Fruit fly (Drosophila melanogaster): Measurements from ENCODE around the gene PVRAP.
A peak's percentile ranks its signal among the peaks of the same experiment; 100 is the strongest.

The PVRAP gene

dm6 chr3L:6074975-6075692 lies 78.1 kb downstream of the PVRAP start, which contains the start of the genes CG13295 and CG6610 (continued):
- TF ChIP-seq CG32532 (GFP tag; IDR thresholded peaks at IDR 0.05): peak; percentile 65
- TF ChIP-seq Camta (GFP tag; optimal IDR thresholded peaks at IDR 0.05): peak; percentile 30
- no peak for TF ChIP-seq Kr (GFP tag; optimal IDR thresholded peaks at IDR 0.05)
- TF ChIP-seq sob (GFP tag; IDR thresholded peaks at IDR 0.05): peak; percentile 41; the same call in 1 of the 2 replicates
- TF ChIP-seq CG11085 (GFP tag; IDR thresholded peaks at IDR 0.05): peak; percentile 60
- TF ChIP-seq chif (GFP tag; optimal IDR thresholded peaks at IDR 0.05): peak in 1 of 2 experiments; percentile 37
- 0 out of 3 replicates have a peak, but pooled peaks have one; percentile 55 for TF ChIP-seq Dbx (GFP tag; IDR thresholded peaks at IDR 0.05)
- no peak for TF ChIP-seq so (GFP tag; IDR thresholded peaks at IDR 0.05)
- peak; percentile 3; the same call in 1 of the 3 replicates for TF ChIP-seq CG11456 (GFP tag; IDR thresholded peaks at IDR 0.05)
- TF ChIP-seq Scr (GFP tag; IDR thresholded peaks at IDR 0.05; ENCODE audit: partially characterized antibody): no peak; the same call in 1 of the 2 replicates
- peak; percentile 79 for TF ChIP-seq sug (tag; optimal IDR thresholded peaks at IDR 0.05)
- no peak for TF ChIP-seq CG6854 (GFP tag; optimal IDR thresholded peaks at IDR 0.05)
- peak; percentile 15 for TF ChIP-seq CG3838 (GFP tag; optimal IDR thresholded peaks at IDR 0.05)
- TF ChIP-seq Max (GFP tag; optimal IDR thresholded peaks at IDR 0.05): peak; percentile 19
- TF ChIP-seq Ets65A (GFP tag): peak; percentile 85
- peak; percentile 28; the same call in 1 of the 2 replicates for TF ChIP-seq esg (GFP tag; conservative IDR thresholded peaks at IDR 0.05)
- TF ChIP-seq al (GFP tag; IDR thresholded peaks at IDR 0.05): peak; percentile 63
- TF ChIP-seq lola (GFP tag; optimal IDR thresholded peaks at IDR 0.05): peak in 1 of 3 experiments; percentile 71
- TF ChIP-seq phol (tag; optimal IDR thresholded peaks at IDR 0.05): peak; percentile 72
- TF ChIP-seq CG7786 (GFP tag; optimal IDR thresholded peaks at IDR 0.05): peak; percentile 25
- TF ChIP-seq ken (GFP tag; IDR thresholded peaks at IDR 0.05): peak; percentile 19; the same call in 1 of the 3 replicates
- peak; percentile 57 for TF ChIP-seq tin (GFP tag; optimal IDR thresholded peaks at IDR 0.05)
- TF ChIP-seq ab (GFP tag; optimal IDR thresholded peaks at IDR 0.05): no peak
- peak; percentile 69; the same call in 2 of the 3 replicates for TF ChIP-seq dysf (GFP tag; IDR thresholded peaks at IDR 0.05)
- TF ChIP-seq CG6272 (GFP tag; IDR thresholded peaks at IDR 0.05): peak; percentile 43; the same call in 1 of the 2 replicates
- TF ChIP-seq gsb-n (tag; optimal IDR thresholded peaks at IDR 0.05): peak; percentile 11
- peak; percentile 55 to 88 for TF ChIP-seq Pdp1 (GFP tag; optimal IDR thresholded peaks at IDR 0.05)
- TF ChIP-seq sens (GFP tag): peak; percentile 90
- TF ChIP-seq CG33557 (GFP tag; optimal IDR thresholded peaks at IDR 0.05): peak; percentile 47
- peak; percentile 40; the same call in 1 of the 2 replicates for TF ChIP-seq E2f2 (GFP tag; IDR thresholded peaks at IDR 0.05)
- TF ChIP-seq CG4424 (GFP tag; optimal IDR thresholded peaks at IDR 0.05): peak; percentile 43
- TF ChIP-seq CG17359 (tag; optimal IDR thresholded peaks at IDR 0.05): no peak
- TF ChIP-seq Nf-YC (tag; optimal IDR thresholded peaks at IDR 0.05): peak; percentile 60
- TF ChIP-seq CG9727 (GFP tag; optimal IDR thresholded peaks at IDR 0.05): peak; percentile 67
- TF ChIP-seq CG11560 (tag; IDR thresholded peaks at IDR 0.05): no peak
- TF ChIP-seq Sin3A (optimal IDR thresholded peaks at IDR 0.05): peak; percentile 77
- TF ChIP-seq gfzf (GFP tag; optimal IDR thresholded peaks at IDR 0.05): peak; percentile 76
- TF ChIP-seq fd3F (GFP tag; optimal IDR thresholded peaks at IDR 0.05): peak; percentile 60
- TF ChIP-seq CG9932 (GFP tag; IDR thresholded peaks at IDR 0.05): peak; percentile 83
- TF ChIP-seq CG12769 (tag; optimal IDR thresholded peaks at IDR 0.05): no peak
- no peak for TF ChIP-seq nerfin-2 (GFP tag; IDR thresholded peaks at IDR 0.05; ENCODE audit: partially characterized antibody)
- peak; percentile 14 for TF ChIP-seq CG12299 (tag; optimal IDR thresholded peaks at IDR 0.05)
- no peak for TF ChIP-seq cg (GFP tag; optimal IDR thresholded peaks at IDR 0.05)
- peak; percentile 15 for TF ChIP-seq CG17186 (GFP tag; optimal IDR thresholded peaks at IDR 0.05)
- TF ChIP-seq Ptx1 (GFP tag; IDR thresholded peaks at IDR 0.05): peak; percentile 70
- TF ChIP-seq CG4328 (GFP tag; optimal IDR thresholded peaks at IDR 0.05): peak; percentile 61
- TF ChIP-seq ap (GFP tag; IDR thresholded peaks at IDR 0.05): no peak
- TF ChIP-seq CG3847 (GFP tag; IDR thresholded peaks at IDR 0.05): peak; percentile 71
- peak; percentile 23; the same call in 1 of the 4 replicates for TF ChIP-seq Gug (GFP tag; IDR thresholded peaks at IDR 0.05)
- peak; percentile 79 for TF ChIP-seq MESR4 (GFP tag; optimal IDR thresholded peaks at IDR 0.05)

Data from whole organism, embryonic.